Fruit fly (Drosophila melanogaster) whole organism, embryonic: Measurements from ENCODE around the gene EAChm.
A peak's percentile ranks its signal among the peaks of the same experiment; 100 is the strongest.

Source experiments
- ATbp ChIP-seq: fragments of 200-800 bp; sonication (Bioruptor generic); optimal IDR thresholded peaks from 2 replicates; lab custom pipeline; 2017; ENCODE audit warnings: missing biosample characterization, mild to moderate bottlenecking, missing genetic modification characterization, missing genetic modification reagents
- Antp ChIP-seq: fragments of 200-800 bp; sonication (Bioruptor generic); optimal IDR thresholded peaks from 3 replicates; lab custom pipeline; 2016; ENCODE audit warnings: missing biosample characterization, missing genetic modification characterization
- Atf3 ChIP-seq: fragments of 200-800 bp; sonication (Bioruptor generic); optimal IDR thresholded peaks from 3 replicates; lab custom pipeline; 2016; ENCODE audit warnings: missing biosample characterization, missing genetic modification characterization
- Bdp1 ChIP-seq: fragments of 200-800 bp; sonication (Bioruptor generic); optimal IDR thresholded peaks from 3 replicates; lab custom pipeline; 2016; ENCODE audit warnings: missing biosample characterization, missing genetic modification characterization
- CG10147 ChIP-seq: fragments of 200-800 bp; sonication (Bioruptor generic); optimal IDR thresholded peaks from 2 replicates; lab custom pipeline; 2019; ENCODE audit warnings: missing biosample characterization, mild to moderate bottlenecking, missing genetic modification characterization, moderate library complexity
- CG10209 ChIP-seq: fragments of 200-800 bp; sonication (Bioruptor generic); optimal IDR thresholded peaks from 3 replicates; lab custom pipeline; 2017; ENCODE audit warnings: missing biosample characterization, mild to moderate bottlenecking, missing genetic modification characterization, missing genetic modification reagents
- CG1024 ChIP-seq: fragments of 200-800 bp; sonication (Bioruptor generic); IDR thresholded peaks from 2 replicates; pipeline ENCODE4 v1.3.6; 2022; ENCODE audit warnings: missing biosample characterization, missing genetic modification characterization
- CG10959 ChIP-seq: fragments of 200-800 bp; sonication (Bioruptor generic); IDR thresholded peaks from 2 replicates; pipeline ENCODE4 v1.3.6; 2022; ENCODE audit warnings: missing biosample characterization, missing genetic modification characterization
- CG12659 ChIP-seq: fragments of 200-800 bp; sonication (Bioruptor generic); optimal IDR thresholded peaks from 3 replicates; lab custom pipeline; 2017; ENCODE audit warnings: mild to moderate bottlenecking, missing biosample characterization, missing genetic modification reagents, missing genetic modification characterization
- CG13424 ChIP-seq: fragments of 200-800 bp; sonication (Bioruptor generic); optimal IDR thresholded peaks from 2 replicates; lab custom pipeline; 2019; ENCODE audit warnings: missing biosample characterization, mild to moderate bottlenecking, missing genetic modification characterization, moderate library complexity
- CG17186 ChIP-seq: fragments of 200-800 bp; sonication (Bioruptor generic); optimal IDR thresholded peaks from 3 replicates; lab custom pipeline; 2017; ENCODE audit warnings: missing biosample characterization, missing genetic modification reagents, missing genetic modification characterization
- CG17568 ChIP-seq: fragments of 200-800 bp; sonication (Bioruptor generic); optimal IDR thresholded peaks from 2 replicates; lab custom pipeline; 2018; ENCODE audit warnings: missing biosample characterization, mild to moderate bottlenecking, missing genetic modification characterization, moderate library complexity
- CG18011 ChIP-seq: fragments of 200-800 bp; sonication (Bioruptor generic); optimal IDR thresholded peaks from 2 replicates; lab custom pipeline; 2017; ENCODE audit warnings: missing biosample characterization, missing genetic modification characterization, mild to moderate bottlenecking, moderate library complexity, missing genotype
- CG18619 ChIP-seq: fragments of 200-800 bp; sonication (Bioruptor generic); optimal IDR thresholded peaks from 3 replicates; lab custom pipeline; 2017; ENCODE audit warnings: missing biosample characterization, mild to moderate bottlenecking, missing genetic modification characterization
- CG2116 ChIP-seq: fragments of 200-800 bp; sonication (Bioruptor generic); optimal IDR thresholded peaks from 3 replicates; lab custom pipeline; 2018; ENCODE audit warnings: missing biosample characterization, mild to moderate bottlenecking, missing genetic modification characterization
- CG2129 ChIP-seq: fragments of 200-800 bp; sonication (Bioruptor generic); IDR thresholded peaks from 2 replicates; pipeline ENCODE4 v1.3.6; 2022; ENCODE audit warnings: missing biosample characterization, missing genetic modification characterization; ENCODE audit not compliant: partially characterized antibody
- CG30431 ChIP-seq: fragments of 200-800 bp; sonication (Bioruptor generic); optimal IDR thresholded peaks from 2 replicates; lab custom pipeline; 2017; ENCODE audit warnings: missing biosample characterization, missing genetic modification characterization
- CG3065 ChIP-seq: fragments of 200-800 bp; sonication (Bioruptor generic); optimal IDR thresholded peaks from 2 replicates; lab custom pipeline; 2016; ENCODE audit warnings: missing biosample characterization, missing genetic modification characterization
- CG4404 ChIP-seq: fragments of 200-800 bp; sonication (Bioruptor generic); IDR thresholded peaks from 2 replicates; pipeline ENCODE4 v1.3.6; 2022; ENCODE audit warnings: missing biosample characterization, missing genetic modification characterization
- CG6272 ChIP-seq: fragments of 200-800 bp; sonication (Bioruptor generic); IDR thresholded peaks from 2 replicates; pipeline ENCODE4 v1.3.6; 2022; ENCODE audit warnings: missing biosample characterization, missing genetic modification characterization
- CG7745 ChIP-seq: fragments of 200-800 bp; sonication (Bioruptor generic); optimal IDR thresholded peaks from 2 replicates; lab custom pipeline; 2018; ENCODE audit warnings: missing biosample characterization, mild to moderate bottlenecking, missing genetic modification characterization, moderate library complexity
- CG8924 ChIP-seq: fragments of 200-800 bp; optimal IDR thresholded peaks from 3 replicates; lab custom pipeline; 2019; ENCODE audit warnings: missing biosample characterization, mild to moderate bottlenecking, missing genetic modification characterization, moderate library complexity
- CrebB ChIP-seq: fragments of 200-800 bp; sonication (Bioruptor generic); optimal IDR thresholded peaks from 3 replicates; lab custom pipeline; 2018; ENCODE audit warnings: missing biosample characterization, mild to moderate bottlenecking, missing genetic modification characterization
- Dip3 ChIP-seq: fragments of 200-800 bp; sonication (Bioruptor generic); optimal IDR thresholded peaks from 3 replicates; lab custom pipeline; 2016; ENCODE audit warnings: missing biosample characterization, missing genetic modification characterization
- Eip74EF ChIP-seq, 2 experiments: fragments of 200-800 bp in 1 of 2; fragments of >200 bp in 1 of 2; sonication (Bioruptor generic) in 1 of 2; optimal IDR thresholded peaks; 2 replicates each; lab custom pipeline; 2017 to 2019; ENCODE audit warnings: missing biosample characterization in 2 of 2, missing genetic modification characterization in 2 of 2, mild to moderate bottlenecking in 1 of 2, moderate library complexity in 1 of 2
- Hr39 ChIP-seq: fragments of >200 bp; optimal IDR thresholded peaks from 2 replicates; lab custom pipeline; 2017
- Lim3 ChIP-seq: fragments of 200-800 bp; sonication (Bioruptor generic); IDR thresholded peaks from 2 replicates; pipeline ENCODE4 v1.3.6; 2022; ENCODE audit warnings: missing biosample characterization, missing genetic modification characterization
- MESR4 ChIP-seq: fragments of 200-800 bp; sonication (Bioruptor generic); optimal IDR thresholded peaks from 2 replicates; lab custom pipeline; 2018; ENCODE audit warnings: missing biosample characterization, mild to moderate bottlenecking, missing genetic modification characterization, moderate library complexity
- Myb ChIP-seq: fragments of 200-800 bp; sonication (Bioruptor generic); optimal IDR thresholded peaks from 2 replicates; lab custom pipeline; 2016; ENCODE audit warnings: missing biosample characterization, missing genetic modification characterization
- NK7.1 ChIP-seq: fragments of 200-800 bp; sonication (Bioruptor generic); optimal IDR thresholded peaks from 3 replicates; lab custom pipeline; 2016; ENCODE audit warnings: missing biosample characterization, missing genetic modification characterization
- Sry-δ ChIP-seq: fragments of 200-800 bp; sonication (Bioruptor generic); optimal IDR thresholded peaks from 2 replicates; lab custom pipeline; 2016; ENCODE audit warnings: missing biosample characterization, missing genetic modification characterization
- TFAM ChIP-seq: fragments of 200-800 bp; sonication (Bioruptor generic); optimal IDR thresholded peaks from 2 replicates; lab custom pipeline; 2017; ENCODE audit warnings: missing biosample characterization, missing genetic modification characterization, inconsistent platforms
- Xbp1 ChIP-seq: fragments of 200-800 bp; sonication (Bioruptor generic); optimal IDR thresholded peaks from 3 replicates; lab custom pipeline; 2016; ENCODE audit warnings: missing biosample characterization, mild to moderate bottlenecking, missing genetic modification characterization
- ase ChIP-seq: fragments of 200-800 bp; sonication (Bioruptor generic); IDR thresholded peaks from 3 replicates; pipeline ENCODE4 v1.3.6; 2022; ENCODE audit warnings: missing biosample characterization, missing genetic modification characterization
- ash1 ChIP-seq: fragments of 200-800 bp; sonication (Bioruptor generic); optimal IDR thresholded peaks from 2 replicates; lab custom pipeline; 2018; ENCODE audit warnings: missing biosample characterization, mild to moderate bottlenecking, missing genetic modification characterization
- cg ChIP-seq: fragments of 200-800 bp; sonication (Bioruptor generic); optimal IDR thresholded peaks from 3 replicates; lab custom pipeline; 2019; ENCODE audit warnings: missing biosample characterization, mild to moderate bottlenecking, missing genetic modification characterization, moderate library complexity
- crol ChIP-seq: fragments of 200-800 bp; sonication (Bioruptor generic); IDR thresholded peaks from 2 replicates; pipeline ENCODE4 v1.3.6; 2022; ENCODE audit warnings: missing biosample characterization, missing genetic modification characterization
- fu2 ChIP-seq: fragments of 200-800 bp; sonication (Bioruptor generic); optimal IDR thresholded peaks from 2 replicates; lab custom pipeline; 2016; ENCODE audit warnings: missing biosample characterization, missing genetic modification characterization
- grn ChIP-seq: fragments of 200-800 bp; sonication (Bioruptor generic); optimal IDR thresholded peaks from 3 replicates; lab custom pipeline; 2017; ENCODE audit warnings: missing biosample characterization, missing genetic modification characterization
- insv ChIP-seq, 2 experiments: fragments of 200-800 bp; sonication (Bioruptor generic); optimal IDR thresholded peaks; 3 replicates each; lab custom pipeline; 2016 to 2018; ENCODE audit warnings: missing biosample characterization in 2 of 2, missing genetic modification characterization in 2 of 2
- jigr1 ChIP-seq: fragments of 200-800 bp; sonication (Bioruptor generic); IDR thresholded peaks from 3 replicates; pipeline ENCODE4 v1.3.6; 2022; ENCODE audit warnings: missing biosample characterization, missing genetic modification characterization
- nau ChIP-seq: fragments of 200-800 bp; sonication (Bioruptor generic); optimal IDR thresholded peaks from 3 replicates; lab custom pipeline; 2017; ENCODE audit warnings: missing biosample characterization, mild to moderate bottlenecking, missing genetic modification characterization, missing genetic modification reagents
- nerfin-1 ChIP-seq: fragments of 200-800 bp; sonication (Bioruptor generic); optimal IDR thresholded peaks from 3 replicates; lab custom pipeline; 2019; ENCODE audit warnings: missing biosample characterization, mild to moderate bottlenecking, missing genetic modification characterization, moderate library complexity
- peb ChIP-seq: fragments of 200-800 bp; sonication (Bioruptor generic); IDR thresholded peaks from 2 replicates; pipeline ENCODE4 v1.3.6; 2022; ENCODE audit warnings: missing biosample characterization, missing genetic modification characterization
- pita ChIP-seq: fragments of 200-800 bp; sonication (Bioruptor generic); optimal IDR thresholded peaks from 2 replicates; lab custom pipeline; 2017; ENCODE audit warnings: missing biosample characterization, mild to moderate bottlenecking, missing genetic modification characterization
- sens-2 ChIP-seq: fragments of 200-800 bp; sonication (Bioruptor generic); IDR thresholded peaks from 2 replicates; pipeline ENCODE4 v1.3.6; 2022; ENCODE audit warnings: missing biosample characterization, missing genetic modification characterization
- sna ChIP-seq: fragments of 200-800 bp; sonication (Bioruptor generic); IDR thresholded peaks from 2 replicates; pipeline ENCODE4 v1.3.6; 2022; ENCODE audit warnings: missing biosample characterization, missing genetic modification characterization; ENCODE audit not compliant: partially characterized antibody
- wdn ChIP-seq: fragments of 200-800 bp; sonication (Bioruptor generic); IDR thresholded peaks from 2 replicates; pipeline ENCODE4 v1.3.6; 2022; ENCODE audit warnings: missing biosample characterization, missing genetic modification characterization
- zfh1 ChIP-seq: fragments of 200-800 bp; sonication (Bioruptor generic); IDR thresholded peaks from 3 replicates; pipeline ENCODE4 v1.3.6; 2022; ENCODE audit warnings: missing biosample characterization, missing genetic modification characterization
- zfh2 ChIP-seq: fragments of 200-800 bp; sonication (Bioruptor generic); optimal IDR thresholded peaks from 2 replicates; lab custom pipeline; 2016; ENCODE audit warnings: missing biosample characterization, missing genetic modification characterization

EAChm gene

dm6 chr3L:15104849-15105555 is 50.4 kb downstream of the EAChm start (continued):
- TF ChIP-seq nau (GFP tag; lab: Kevin White, UChicago) = peak; percentile 10
- no peak for TF ChIP-seq insv (GFP tag; optimal IDR thresholded peaks at IDR 0.05; lab: Kevin White, UChicago)
- TF ChIP-seq CG17186 (GFP tag; lab: Kevin White, UChicago) = no peak
- no peak for TF ChIP-seq CrebB
- peak; percentile 68 for TF ChIP-seq fu2 (GFP tag; lab: Kevin White, UChicago)
- no peak for TF ChIP-seq grn
- no peak for TF ChIP-seq CG3065 (GFP tag; lab: Kevin White, UChicago)
- peak; percentile 49; the same call in 1 of the 3 replicates for TF ChIP-seq jigr1 (GFP tag; lab: Robert Waterston, UW)
- TF ChIP-seq CG6272 (GFP tag; lab: Robert Waterston, UW) = no peak
- peak; percentile 25 for TF ChIP-seq Bdp1
- no peak for TF ChIP-seq pita (GFP tag; lab: Kevin White, UChicago)
- TF ChIP-seq Xbp1 (GFP tag; lab: Kevin White, UChicago) = peak; percentile 56
- no peak for TF ChIP-seq Hr39 (lab: Kevin White, UChicago)
- TF ChIP-seq CG30431 (GFP tag; lab: Kevin White, UChicago) = peak; percentile 28
- peak; percentile 72 for TF ChIP-seq Antp
- no peak for TF ChIP-seq CG2116 (GFP tag; lab: Kevin White, UChicago)
- TF ChIP-seq ash1 (GFP tag; lab: Kevin White, UChicago) = no peak
- TF ChIP-seq CG1024 (GFP tag; lab: Robert Waterston, UW) = no peak
- no peak for TF ChIP-seq cg (GFP tag; lab: Kevin White, UChicago)
- TF ChIP-seq nerfin-1 = no peak
- no peak for TF ChIP-seq TFAM (GFP tag; lab: Kevin White, UChicago)
- TF ChIP-seq CG8924 = peak; percentile 37
- no peak for TF ChIP-seq CG2129 (GFP tag; lab: Robert Waterston, UW)
- TF ChIP-seq CG18011 (GFP tag; lab: Kevin White, UChicago) = peak; percentile 17
- TF ChIP-seq sna = no peak
- peak; percentile 44; the same call in 1 of the 2 replicates for TF ChIP-seq CG4404 (GFP tag; lab: Robert Waterston, UW)
- TF ChIP-seq CG10209 (GFP tag; lab: Kevin White, UChicago) = peak; percentile 53
- TF ChIP-seq Dip3 (GFP tag; lab: Kevin White, UChicago) = peak; percentile 38
- TF ChIP-seq Atf3 (GFP tag; lab: Kevin White, UChicago) = no peak
- no peak for TF ChIP-seq CG10959 (GFP tag; lab: Robert Waterston, UW)
- TF ChIP-seq crol = peak; percentile 77
- TF ChIP-seq NK7.1 (GFP tag; lab: Kevin White, UChicago) = peak; percentile 60
- peak; percentile 6 for TF ChIP-seq ATbp (GFP tag; lab: Kevin White, UChicago)
- TF ChIP-seq CG18619 (GFP tag; lab: Kevin White, UChicago) = peak; percentile 56
- peak; percentile 44; the same call in 1 of the 2 replicates for TF ChIP-seq sens-2 (GFP tag; lab: Robert Waterston, UW)
- TF ChIP-seq Eip74EF (GFP tag; optimal IDR thresholded peaks at IDR 0.05; lab: Kevin White, UChicago) = no peak
- peak; percentile 63 for TF ChIP-seq CG12659
- TF ChIP-seq CG7745 (tag; lab: Kevin White, UChicago) = no peak
- peak; percentile 56 for TF ChIP-seq peb (GFP tag; lab: Robert Waterston, UW)
- TF ChIP-seq MESR4 (GFP tag; lab: Kevin White, UChicago) = no peak
- peak; percentile 29 for TF ChIP-seq CG17568 (GFP tag; lab: Kevin White, UChicago)
- TF ChIP-seq Sry-δ (GFP tag; lab: Kevin White, UChicago) = peak; percentile 17
- TF ChIP-seq zfh2 = peak; percentile 62
- peak; percentile 70 for TF ChIP-seq CG13424 (tag; lab: Kevin White, UChicago)
- TF ChIP-seq Myb (GFP tag; lab: Kevin White, UChicago) = peak; percentile 36
- TF ChIP-seq ase (GFP tag; lab: Robert Waterston, UW) = no peak
- TF ChIP-seq CG10147 (GFP tag; lab: Kevin White, UChicago) = peak; percentile 35
- no peak; the same call in 2 of the 3 replicates for TF ChIP-seq zfh1 (GFP tag; lab: Robert Waterston, UW)
- TF ChIP-seq Lim3 = no peak
- TF ChIP-seq wdn (GFP tag; lab: Robert Waterston, UW) = no peak
